Worm (Caenorhabditis elegans): ENCODE data around the gene F53B7.4.

F53B7.4 gene

DNA sequence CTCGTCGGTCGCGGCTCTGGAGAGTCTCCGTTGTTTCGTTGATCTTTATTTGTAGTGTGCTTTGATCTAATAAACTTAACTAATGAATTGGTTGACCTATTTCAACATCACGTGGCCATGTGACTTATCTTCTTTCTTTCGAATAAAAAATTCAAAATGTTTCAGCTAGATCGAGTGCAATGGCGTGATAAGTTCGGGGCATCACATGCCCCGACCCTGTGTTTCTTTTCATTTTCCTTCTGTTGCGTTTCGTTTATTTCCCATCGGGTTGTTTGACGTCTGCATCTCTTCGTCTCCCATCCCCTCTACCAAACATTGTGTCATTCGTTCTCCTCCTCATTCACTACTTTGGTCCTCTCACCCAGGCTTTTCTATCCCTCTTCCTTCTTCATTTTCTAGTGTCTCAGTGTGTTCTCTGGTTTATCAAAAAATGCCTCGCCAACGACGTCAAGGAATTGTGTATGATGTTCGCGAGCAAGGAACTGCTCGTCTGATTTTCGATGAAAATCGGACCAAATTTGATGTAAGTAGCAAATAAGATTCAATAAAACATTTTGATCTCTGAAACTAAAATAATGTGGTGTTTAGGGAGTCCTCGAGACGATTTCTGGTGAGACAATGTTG, 50.6 kb downstream of the F53B7.4 start, which contains the start of gene F17C11.4:
Gene F17C11.4, plus strand, starts transcription at position 206 of the 624 bp plus-strand sequence.
- TF ChIP-seq nhr-237 (tag; optimal IDR thresholded peaks at IDR 0.05) (no peak), gmeb-1 (tag; optimal IDR thresholded peaks at IDR 0.05) (peak; percentile 58), sma-3 (GFP tag; optimal IDR thresholded peaks at IDR 0.05) (peak; percentile 75), nhr-25 (tag; optimal IDR thresholded peaks at IDR 0.05) (peak; percentile 90), lsy-2 (tag; optimal IDR thresholded peaks at IDR 0.05) (peak in 1 of 2 experiments; percentile 84), nhr-12 (tag; optimal IDR thresholded peaks at IDR 0.05) (no peak), fos-1 (tag; optimal IDR thresholded peaks at IDR 0.05) (peak; percentile 66), snpc-4 (tag; optimal IDR thresholded peaks at IDR 0.05) (peak; percentile 48), sma-9 (GFP tag; optimal IDR thresholded peaks at IDR 0.05) (peak; percentile 96), sma-9 (tag; optimal IDR thresholded peaks at IDR 0.05) (no peak), mbf-1 (tag; optimal IDR thresholded peaks at IDR 0.05) (no peak), peb-1 (tag; optimal IDR thresholded peaks at IDR 0.05) (no peak), F13H6.1 (tag; optimal IDR thresholded peaks at IDR 0.05) (peak; percentile 91), mab-5 (tag; optimal IDR thresholded peaks at IDR 0.05) (peak; percentile 39), lin-13 (GFP tag; optimal IDR thresholded peaks at IDR 0.05) (peak; percentile 59), nhr-21 (tag; optimal IDR thresholded peaks at IDR 0.05) (peak; percentile 81), nhr-129 (tag; optimal IDR thresholded peaks at IDR 0.05) (peak; percentile 96), Y55F3AM.14 (GFP tag; optimal IDR thresholded peaks at IDR 0.05) (peak; percentile 86), elt-1 (tag; optimal IDR thresholded peaks at IDR 0.05) (no peak), ztf-4 (tag; optimal IDR thresholded peaks at IDR 0.05) (peak; percentile 88), nhr-77 (tag; optimal IDR thresholded peaks at IDR 0.05) (no peak), unc-55 (GFP tag; optimal IDR thresholded peaks at IDR 0.05) (peak; percentile 4), zag-1 (tag; optimal IDR thresholded peaks at IDR 0.05) (peak; percentile 54), dmd-4 (tag; optimal IDR thresholded peaks at IDR 0.05) (no peak), nhr-6 (tag; optimal IDR thresholded peaks at IDR 0.05) (peak; percentile 72), sem-4 (tag; optimal IDR thresholded peaks at IDR 0.05) (peak; percentile 70), ztf-1 (GFP tag; conservative IDR thresholded peaks at IDR 0.05) (no peak), elt-3 (tag; optimal IDR thresholded peaks at IDR 0.05) (no peak), skn-1 (tag; optimal IDR thresholded peaks at IDR 0.05) (no peak), egl-27 (tag; optimal IDR thresholded peaks at IDR 0.05) (peak; percentile 49), blmp-1 (tag; optimal IDR thresholded peaks at IDR 0.05; ENCODE audit: insufficient read depth) (peak; percentile 76), ztf-11 (tag; optimal IDR thresholded peaks at IDR 0.05) (no peak), C34F6.9 (tag; optimal IDR thresholded peaks at IDR 0.05) (peak; percentile 85), mdl-1 (tag; optimal IDR thresholded peaks at IDR 0.05) (peak; percentile 28 to 85), ama-1 (optimal IDR thresholded peaks at IDR 0.05) (peak; percentile 88), lin-39 (tag; optimal IDR thresholded peaks at IDR 0.05) (no peak), crh-2 (tag; optimal IDR thresholded peaks at IDR 0.05) (peak; percentile 57)

All from whole organism, L2 larva.